Worm (Caenorhabditis elegans): ENCODE data around the gene C28H8.2.

DNA sequence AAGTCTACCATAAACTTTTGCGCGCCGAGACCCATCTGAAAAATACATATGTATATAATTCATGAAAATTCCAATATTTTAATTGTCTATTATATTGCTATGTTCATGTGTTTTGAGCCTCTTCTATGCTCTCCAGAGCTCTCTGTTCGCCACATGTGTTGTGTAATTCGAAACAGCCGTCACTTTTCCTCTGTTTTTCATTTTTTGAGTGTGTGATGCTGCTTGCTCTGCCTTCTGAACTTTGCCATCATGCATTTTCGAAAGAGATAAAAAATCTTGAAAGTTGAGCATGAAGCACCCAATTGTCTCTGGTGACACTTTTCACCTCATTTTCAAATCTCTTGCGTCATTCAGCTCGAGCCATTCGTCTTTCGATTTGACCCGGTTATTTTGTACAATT is 47.8 kb upstream of the C28H8.2 start:
- TF ChIP-seq dao-5 (tag; optimal IDR thresholded peaks at IDR 0.05) = no peak
- no peak for TF ChIP-seq him-1 (tag; optimal IDR thresholded peaks at IDR 0.05)
- no peak for TF ChIP-seq W03F9.2 (tag; optimal IDR thresholded peaks at IDR 0.05)

Measured in whole organism, L4/young adult.